Fruit fly (Drosophila melanogaster) whole organism, embryonic: ENCODE results near the gene ZnT77C.

Experiments
- Abd-B ChIP-seq: fragments of 200-800 bp; sonication (Bioruptor generic); optimal IDR thresholded peaks from 2 replicates; lab custom pipeline; 2018; ENCODE audit warnings: missing biosample characterization, mild to moderate bottlenecking, missing genetic modification characterization, moderate library complexity
- CG10267 ChIP-seq: fragments of 200-800 bp; sonication (Bioruptor generic); optimal IDR thresholded peaks from 2 replicates; lab custom pipeline; 2018; ENCODE audit warnings: missing biosample characterization, mild to moderate bottlenecking, missing genetic modification characterization, moderate library complexity
- CG10462 ChIP-seq: fragments of 200-800 bp; sonication (Bioruptor generic); optimal IDR thresholded peaks from 2 replicates; lab custom pipeline; 2016; ENCODE audit warnings: missing biosample characterization, missing genetic modification characterization
- CG12071 ChIP-seq: fragments of 200-800 bp; sonication (Bioruptor generic); optimal IDR thresholded peaks from 3 replicates; lab custom pipeline; 2018; ENCODE audit warnings: missing biosample characterization, mild to moderate bottlenecking, missing genetic modification characterization
- CG13624 ChIP-seq: fragments of 200-800 bp; sonication (Bioruptor generic); optimal IDR thresholded peaks from 2 replicates; lab custom pipeline; 2016; ENCODE audit warnings: missing biosample characterization, missing genetic modification characterization
- CG13894 ChIP-seq: fragments of 200-800 bp; sonication (Bioruptor generic); optimal IDR thresholded peaks from 3 replicates; lab custom pipeline; 2018; ENCODE audit warnings: missing biosample characterization, mild to moderate bottlenecking, missing genetic modification characterization, moderate library complexity
- CG15601 ChIP-seq: fragments of 200-800 bp; sonication (Bioruptor generic); optimal IDR thresholded peaks from 3 replicates; lab custom pipeline; 2019; ENCODE audit warnings: missing biosample characterization, mild to moderate bottlenecking, missing genetic modification characterization, moderate library complexity
- CG17359 ChIP-seq: fragments of 200-800 bp; sonication (Bioruptor generic); optimal IDR thresholded peaks from 3 replicates; lab custom pipeline; 2018; ENCODE audit warnings: missing biosample characterization, mild to moderate bottlenecking, missing genetic modification characterization, moderate library complexity
- CG17802 ChIP-seq: fragments of 200-800 bp; sonication (Bioruptor generic); optimal IDR thresholded peaks from 2 replicates; lab custom pipeline; 2018; ENCODE audit warnings: missing biosample characterization, mild to moderate bottlenecking, missing genetic modification characterization, moderate library complexity
- CG17912 ChIP-seq: fragments of 200-800 bp; sonication (Bioruptor generic); optimal IDR thresholded peaks from 2 replicates; lab custom pipeline; 2018; ENCODE audit warnings: missing biosample characterization, mild to moderate bottlenecking, missing genetic modification characterization
- CG18476 ChIP-seq: fragments of 200-800 bp; sonication (Bioruptor generic); optimal IDR thresholded peaks from 2 replicates; lab custom pipeline; 2016; ENCODE audit warnings: missing biosample characterization, mild to moderate bottlenecking, missing genetic modification characterization
- CG18619 ChIP-seq: fragments of 200-800 bp; sonication (Bioruptor generic); optimal IDR thresholded peaks from 3 replicates; lab custom pipeline; 2017; ENCODE audit warnings: missing biosample characterization, mild to moderate bottlenecking, missing genetic modification characterization
- CG2712 ChIP-seq: fragments of 200-800 bp; optimal IDR thresholded peaks from 3 replicates; lab custom pipeline; 2019; ENCODE audit warnings: missing biosample characterization, mild to moderate bottlenecking, missing genetic modification characterization, moderate library complexity
- CG31388 ChIP-seq: fragments of 200-800 bp; sonication (Bioruptor generic); optimal IDR thresholded peaks from 2 replicates; lab custom pipeline; 2016; ENCODE audit warnings: missing biosample characterization, missing genetic modification characterization
- CG31441 ChIP-seq: fragments of 200-800 bp; sonication (Bioruptor generic); IDR thresholded peaks from 2 replicates; pipeline ENCODE4 v1.3.6; 2022; ENCODE audit warnings: missing biosample characterization, missing genetic modification characterization
- CG4282 ChIP-seq: fragments of 200-800 bp; sonication (Bioruptor generic); optimal IDR thresholded peaks from 2 replicates; lab custom pipeline; 2016; ENCODE audit warnings: missing biosample characterization, missing genetic modification characterization
- CG5245 ChIP-seq: fragments of 200-800 bp; sonication (Bioruptor generic); optimal IDR thresholded peaks from 3 replicates; lab custom pipeline; 2016; ENCODE audit warnings: missing biosample characterization, missing genetic modification characterization
- CG6689 ChIP-seq: fragments of 200-800 bp; sonication (Bioruptor generic); IDR thresholded peaks from 2 replicates; pipeline ENCODE4 v1.3.6; 2022; ENCODE audit warnings: missing biosample characterization, missing genetic modification characterization
- CG8281 ChIP-seq: fragments of 200-800 bp; sonication (Bioruptor generic); optimal IDR thresholded peaks from 2 replicates; lab custom pipeline; 2018; ENCODE audit warnings: missing biosample characterization, mild to moderate bottlenecking, missing genetic modification characterization, moderate library complexity
- CG8388 ChIP-seq: fragments of 200-800 bp; sonication (Bioruptor generic); optimal IDR thresholded peaks from 2 replicates; lab custom pipeline; 2019; ENCODE audit warnings: missing biosample characterization, mild to moderate bottlenecking, missing genetic modification characterization, moderate library complexity
- CG9797 ChIP-seq: fragments of 200-800 bp; sonication (Bioruptor generic); optimal IDR thresholded peaks from 3 replicates; lab custom pipeline; 2018; ENCODE audit warnings: missing biosample characterization, mild to moderate bottlenecking, missing genetic modification characterization
- Deaf1 ChIP-seq: fragments of 200-800 bp; optimal IDR thresholded peaks from 3 replicates; lab custom pipeline; 2019; ENCODE audit warnings: missing biosample characterization, mild to moderate bottlenecking, missing genetic modification characterization, moderate library complexity
- Dref ChIP-seq: fragments of 200-800 bp; sonication (Bioruptor generic); IDR thresholded peaks from 2 replicates; pipeline ENCODE4 v1.3.6; 2022; ENCODE audit warnings: missing biosample characterization, missing genetic modification characterization
- Drgx ChIP-seq: fragments of 200-800 bp; sonication (Bioruptor generic); IDR thresholded peaks from 2 replicates; pipeline ENCODE4 v1.3.6; 2022; ENCODE audit warnings: missing biosample characterization, missing genetic modification characterization
- E2f1 ChIP-seq: fragments of 200-800 bp; sonication (Bioruptor generic); IDR thresholded peaks from 2 replicates; pipeline ENCODE4 v1.3.6; 2022; ENCODE audit warnings: missing biosample characterization, missing genetic modification characterization
- HLHmδ ChIP-seq: fragments of 200-800 bp; sonication (Bioruptor generic); optimal IDR thresholded peaks from 2 replicates; lab custom pipeline; 2018; ENCODE audit warnings: missing biosample characterization, mild to moderate bottlenecking, missing genetic modification characterization, moderate library complexity
- Hand ChIP-seq: fragments of 200-800 bp; sonication (Bioruptor generic); optimal IDR thresholded peaks from 2 replicates; lab custom pipeline; 2017; ENCODE audit warnings: mild to moderate bottlenecking, missing biosample characterization, missing genetic modification reagents, missing genetic modification characterization
- Oli ChIP-seq: fragments of 200-800 bp; sonication (Bioruptor generic); optimal IDR thresholded peaks from 2 replicates; lab custom pipeline; 2018; ENCODE audit warnings: missing biosample characterization, mild to moderate bottlenecking, missing genetic modification characterization, moderate library complexity
- Rx ChIP-seq: fragments of 200-800 bp; sonication (Bioruptor generic); IDR thresholded peaks from 2 replicates; pipeline ENCODE4 v1.3.6; 2022; ENCODE audit warnings: missing biosample characterization, missing genetic modification characterization
- Xbp1 ChIP-seq: fragments of 200-800 bp; sonication (Bioruptor generic); optimal IDR thresholded peaks from 3 replicates; lab custom pipeline; 2016; ENCODE audit warnings: missing biosample characterization, mild to moderate bottlenecking, missing genetic modification characterization
- bcd ChIP-seq: fragments of 200-800 bp; sonication (Bioruptor generic); optimal IDR thresholded peaks from 2 replicates; lab custom pipeline; 2017; ENCODE audit warnings: missing biosample characterization, mild to moderate bottlenecking, missing genetic modification characterization
- cg ChIP-seq: fragments of 200-800 bp; sonication (Bioruptor generic); optimal IDR thresholded peaks from 3 replicates; lab custom pipeline; 2019; ENCODE audit warnings: missing biosample characterization, mild to moderate bottlenecking, missing genetic modification characterization, moderate library complexity
- chinmo ChIP-seq: fragments of 200-800 bp; sonication (Bioruptor generic); IDR thresholded peaks from 4 replicates; pipeline ENCODE4 v1.3.6; 2022; ENCODE audit warnings: missing biosample characterization, missing genetic modification characterization; ENCODE audit not compliant: partially characterized antibody
- chm ChIP-seq: fragments of 200-800 bp; sonication (Bioruptor generic); IDR thresholded peaks from 2 replicates; pipeline ENCODE4 v1.3.6; 2022; ENCODE audit warnings: missing biosample characterization, missing genetic modification characterization
- da ChIP-seq: fragments of 200-800 bp; sonication (Bioruptor generic); optimal IDR thresholded peaks from 2 replicates; lab custom pipeline; 2016; ENCODE audit warnings: missing biosample characterization, missing genetic modification characterization
- dpn ChIP-seq, 2 experiments: fragments of 200-800 bp; sonication (Bioruptor generic); optimal IDR thresholded peaks; 3 replicates each; lab custom pipeline; 2016; ENCODE audit warnings: missing biosample characterization in 2 of 2, missing genetic modification characterization in 2 of 2
- ham ChIP-seq: fragments of 200-800 bp; sonication (Bioruptor generic); IDR thresholded peaks from 2 replicates; pipeline ENCODE4 v1.3.6; 2022; ENCODE audit warnings: missing biosample characterization, missing genetic modification characterization
- insv ChIP-seq, 2 experiments: fragments of 200-800 bp; sonication (Bioruptor generic); optimal IDR thresholded peaks; 3 replicates each; lab custom pipeline; 2016 to 2018; ENCODE audit warnings: missing biosample characterization in 2 of 2, missing genetic modification characterization in 2 of 2
- luna ChIP-seq: fragments of 200-800 bp; sonication (Bioruptor generic); optimal IDR thresholded peaks from 2 replicates; lab custom pipeline; 2016; ENCODE audit warnings: missing biosample characterization, missing genetic modification characterization
- mirr ChIP-seq: fragments of 200-800 bp; sonication (Bioruptor generic); optimal IDR thresholded peaks from 3 replicates; lab custom pipeline; 2018; ENCODE audit warnings: missing biosample characterization, mild to moderate bottlenecking, missing genetic modification characterization
- nerfin-1 ChIP-seq: fragments of 200-800 bp; sonication (Bioruptor generic); optimal IDR thresholded peaks from 3 replicates; lab custom pipeline; 2019; ENCODE audit warnings: missing biosample characterization, mild to moderate bottlenecking, missing genetic modification characterization, moderate library complexity
- nmo ChIP-seq: fragments of 200-800 bp; sonication (Bioruptor generic); optimal IDR thresholded peaks from 2 replicates; lab custom pipeline; 2018; ENCODE audit warnings: missing biosample characterization, mild to moderate bottlenecking, missing genetic modification characterization, moderate library complexity
- oc ChIP-seq: fragments of 200-800 bp; sonication (Bioruptor generic); optimal IDR thresholded peaks from 2 replicates; lab custom pipeline; 2018; ENCODE audit warnings: missing biosample characterization, mild to moderate bottlenecking, missing genetic modification characterization, moderate library complexity
- phol ChIP-seq: fragments of 200-800 bp; sonication (Bioruptor generic); optimal IDR thresholded peaks from 3 replicates; lab custom pipeline; 2018; ENCODE audit warnings: missing biosample characterization, mild to moderate bottlenecking, missing genetic modification characterization, moderate library complexity
- sc ChIP-seq, 3 experiments: fragments of >200 bp in 2 of 3; fragments of 200-800 bp in 1 of 3; sonication (Bioruptor generic) in 1 of 3; optimal IDR thresholded peaks; 2 replicates in 2 of 3; 3 replicates in 1 of 3; lab custom pipeline; 2017; ENCODE audit warnings: mild to moderate bottlenecking in 1 of 3, missing biosample characterization in 1 of 3, missing genetic modification characterization in 1 of 3, missing genetic modification reagents in 1 of 3
- sens-2 ChIP-seq: fragments of 200-800 bp; sonication (Bioruptor generic); IDR thresholded peaks from 2 replicates; pipeline ENCODE4 v1.3.6; 2022; ENCODE audit warnings: missing biosample characterization, missing genetic modification characterization
- trh ChIP-seq: fragments of 200-800 bp; sonication (Bioruptor generic); optimal IDR thresholded peaks from 2 replicates; lab custom pipeline; 2016; ENCODE audit warnings: missing biosample characterization, missing genetic modification characterization
- zen ChIP-seq: fragments of 200-800 bp; sonication (Bioruptor generic); optimal IDR thresholded peaks from 3 replicates; lab custom pipeline; 2018; ENCODE audit warnings: missing biosample characterization, mild to moderate bottlenecking, missing genetic modification characterization, moderate library complexity

The ZnT77C gene

DNA sequence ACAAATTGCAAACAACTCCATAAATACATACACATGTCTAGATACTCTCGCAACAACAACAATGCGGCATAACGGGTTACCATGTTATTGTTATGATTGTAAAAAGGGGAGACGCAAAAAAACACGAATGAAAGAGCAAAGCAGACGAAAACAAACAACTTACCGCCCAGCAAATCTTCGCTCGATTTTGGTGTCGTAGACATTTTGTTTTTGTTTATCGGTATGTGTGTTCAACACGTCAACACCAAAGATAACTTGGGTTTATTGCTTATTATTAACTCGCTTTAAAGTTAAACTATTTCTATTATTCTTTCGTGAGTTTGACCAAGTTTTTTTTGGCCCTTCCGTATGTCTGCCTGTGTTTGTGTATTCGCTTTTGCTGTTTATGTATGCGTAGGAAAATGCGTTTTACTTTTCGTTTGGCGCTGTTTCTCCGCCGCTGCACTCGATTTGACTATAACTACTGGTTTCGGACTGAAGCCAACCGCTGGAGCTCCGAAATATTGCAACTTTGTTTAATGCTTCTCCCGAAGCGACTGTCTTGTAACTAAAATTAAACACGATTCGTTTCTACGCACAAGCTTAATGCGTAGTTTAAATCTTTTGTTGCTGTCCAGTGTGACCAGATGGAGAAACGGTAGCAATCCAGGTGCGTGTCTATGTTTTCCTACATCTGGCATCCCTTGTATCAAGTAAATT lies 24.2 kb upstream of the ZnT77C start, which contains the start of gene BNIP3 (continued):
- no peak for TF ChIP-seq CG8281 (tag; lab: Kevin White, UChicago)
- peak; percentile 50 for TF ChIP-seq CG13894
- peak; percentile 6 for TF ChIP-seq CG2712 (tag; lab: Kevin White, UChicago)
- no peak for TF ChIP-seq bcd
- TF ChIP-seq Dref (GFP tag; lab: Robert Waterston, UW): no peak
- no peak for TF ChIP-seq CG18476
- peak; percentile 11; the same call in 1 of the 2 replicates for TF ChIP-seq chm
- peak; percentile 40 for TF ChIP-seq HLHmδ
- peak; percentile 22 for TF ChIP-seq mirr (GFP tag; lab: Kevin White, UChicago)
- TF ChIP-seq nmo (GFP tag; lab: Kevin White, UChicago): peak; percentile 21
- peak; percentile 73 for TF ChIP-seq CG9797 (GFP tag; lab: Kevin White, UChicago)
- TF ChIP-seq zen (tag; lab: Kevin White, UChicago): peak; percentile 10
- TF ChIP-seq CG6689 (GFP tag; lab: Robert Waterston, UW): no peak
- no peak for TF ChIP-seq CG4282 (GFP tag; lab: Kevin White, UChicago)
- no peak for TF ChIP-seq insv (GFP tag; optimal IDR thresholded peaks at IDR 0.05; lab: Kevin White, UChicago)
- TF ChIP-seq nerfin-1 (tag; lab: Kevin White, UChicago): peak; percentile 39
- TF ChIP-seq CG15601: peak; percentile 11
- no peak for TF ChIP-seq luna (GFP tag; lab: Kevin White, UChicago)
- TF ChIP-seq CG31441 (GFP tag; lab: Robert Waterston, UW): no peak
- TF ChIP-seq cg (GFP tag; lab: Kevin White, UChicago): peak; percentile 77
- TF ChIP-seq CG10462 (GFP tag; lab: Kevin White, UChicago): no peak
- TF ChIP-seq CG31388: no peak
- no peak for TF ChIP-seq sens-2
- TF ChIP-seq Xbp1: peak; percentile 6
- TF ChIP-seq CG10267: peak; percentile 27
- TF ChIP-seq dpn (GFP tag; optimal IDR thresholded peaks at IDR 0.05; lab: Kevin White, UChicago): no peak
- peak; percentile 22 for TF ChIP-seq phol (tag; lab: Kevin White, UChicago)
- no peak for TF ChIP-seq Abd-B (GFP tag; lab: Kevin White, UChicago)
- no peak for TF ChIP-seq ham (GFP tag; lab: Robert Waterston, UW)
- peak; percentile 85; the same call in 2 of the 4 replicates for TF ChIP-seq chinmo (GFP tag; lab: Robert Waterston, UW)
- no peak for TF ChIP-seq Rx (GFP tag; lab: Robert Waterston, UW)
- TF ChIP-seq CG12071 (GFP tag; lab: Kevin White, UChicago): no peak
- TF ChIP-seq oc: peak; percentile 26
- TF ChIP-seq da (GFP tag; lab: Kevin White, UChicago): no peak
- no peak for TF ChIP-seq Oli (tag; lab: Kevin White, UChicago)
- no peak for TF ChIP-seq CG8388 (GFP tag; lab: Kevin White, UChicago)
- 0 out of 2 replicates have a peak, but pooled peaks have one; percentile 17 for TF ChIP-seq E2f1 (GFP tag; lab: Robert Waterston, UW)
- no peak for TF ChIP-seq trh (GFP tag; lab: Kevin White, UChicago)
- no peak for TF ChIP-seq sc (optimal IDR thresholded peaks at IDR 0.05; lab: Kevin White, UChicago)
- no peak for TF ChIP-seq sc (GFP tag; optimal IDR thresholded peaks at IDR 0.05; lab: Kevin White, UChicago)
- TF ChIP-seq CG17802 (tag; lab: Kevin White, UChicago): no peak
- peak; percentile 27 for TF ChIP-seq CG18619 (GFP tag; lab: Kevin White, UChicago)
- TF ChIP-seq CG17912: no peak
- TF ChIP-seq CG17359 (tag; lab: Kevin White, UChicago): peak; percentile 20
- TF ChIP-seq Hand (GFP tag; lab: Kevin White, UChicago): no peak
- TF ChIP-seq CG5245 (GFP tag; lab: Kevin White, UChicago): no peak
- peak; percentile 95 for TF ChIP-seq CG13624 (GFP tag; lab: Kevin White, UChicago)
- TF ChIP-seq Deaf1 (tag; lab: Kevin White, UChicago): peak; percentile 66
- TF ChIP-seq Drgx: 0 out of 2 replicates have a peak, but pooled peaks have one; percentile 2
